Fruit fly (Drosophila melanogaster) Kc167 (cell line): ENCODE measurements around the gene mthl1.

Source experiments
- h ChIP-seq: fragments of >200 bp; optimal IDR thresholded peaks from 3 replicates; lab custom pipeline; 2018; ENCODE audit warnings: missing external identifiers
- insv ChIP-seq: fragments of >200 bp; optimal IDR thresholded peaks from 3 replicates; lab custom pipeline; 2018; ENCODE audit warnings: missing external identifiers
- psq ChIP-seq: fragments of >200 bp; optimal IDR thresholded peaks from 2 replicates; lab custom pipeline; 2017; ENCODE audit warnings: missing external identifiers
- ttk ChIP-seq: sonication (Bioruptor generic); optimal IDR thresholded peaks from 2 replicates; lab custom pipeline; 2017; ENCODE audit warnings: missing external identifiers

DNA sequence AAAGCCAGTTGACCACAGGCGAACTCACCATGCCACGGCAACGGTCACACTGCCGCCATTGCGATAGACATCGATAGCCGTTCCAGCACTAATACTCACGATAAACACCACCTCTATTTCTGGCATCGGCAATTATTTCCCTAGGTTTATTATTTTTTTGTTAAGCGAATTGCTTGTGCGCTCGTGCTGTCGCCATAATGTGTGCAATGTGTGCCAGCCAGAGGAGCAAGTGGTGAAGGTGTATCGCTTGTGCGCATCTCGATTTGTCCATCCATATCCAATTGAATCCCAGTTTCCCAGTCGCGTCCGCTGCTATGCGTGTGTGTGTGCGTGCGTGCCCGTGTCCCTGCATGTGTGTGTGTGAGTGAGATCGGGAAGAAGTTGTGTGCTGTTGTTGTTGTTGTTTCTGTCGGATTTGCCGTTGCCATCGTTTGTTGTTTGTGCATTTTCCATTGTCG, 30.1 kb upstream of the mthl1 start, which contains the start of gene mbt:
- no peak for TF ChIP-seq ttk (lab: Kevin White, UChicago)
- TF ChIP-seq psq (lab: Kevin White, UChicago): no peak
- no peak for TF ChIP-seq h (lab: Kevin White, UChicago)
- no peak for TF ChIP-seq insv
